Fruit fly (Drosophila melanogaster) whole organism, embryonic: ENCODE data around the gene CG3841.

Experiments
- Atf-2 ChIP-seq: fragments of 200-800 bp; sonication (Bioruptor generic); optimal IDR thresholded peaks from 2 replicates; lab custom pipeline; 2016; ENCODE audit warnings: missing biosample characterization, missing genetic modification characterization
- Atf6 ChIP-seq: fragments of 200-800 bp; sonication (Bioruptor generic); IDR thresholded peaks from 2 replicates; pipeline ENCODE4 v1.3.6; 2022; ENCODE audit warnings: missing biosample characterization, missing genetic modification characterization
- Bgb ChIP-seq: fragments of 200-800 bp; sonication (Bioruptor generic); IDR thresholded peaks from 2 replicates; pipeline ENCODE4 v1.3.6; 2022; ENCODE audit warnings: missing biosample characterization, missing genetic modification characterization; ENCODE audit not compliant: partially characterized antibody
- CG11456 ChIP-seq: fragments of 200-800 bp; sonication (Bioruptor generic); IDR thresholded peaks from 3 replicates; pipeline ENCODE4 v1.3.6; 2022; ENCODE audit warnings: missing biosample characterization, missing genetic modification characterization
- CG13296 ChIP-seq: fragments of 200-800 bp; sonication (Bioruptor generic); optimal IDR thresholded peaks from 3 replicates; lab custom pipeline; 2018; ENCODE audit warnings: missing biosample characterization, mild to moderate bottlenecking, missing genetic modification characterization
- CG14860 ChIP-seq: fragments of 200-800 bp; sonication (Bioruptor generic); IDR thresholded peaks from 3 replicates; pipeline ENCODE4 v1.3.6; 2022; ENCODE audit warnings: missing biosample characterization, missing genetic modification characterization; ENCODE audit not compliant: partially characterized antibody
- CG1603 ChIP-seq: fragments of 200-800 bp; sonication (Bioruptor generic); optimal IDR thresholded peaks from 2 replicates; lab custom pipeline; 2019; ENCODE audit warnings: missing biosample characterization, mild to moderate bottlenecking, missing genetic modification characterization, moderate library complexity
- CG2712 ChIP-seq: fragments of 200-800 bp; optimal IDR thresholded peaks from 3 replicates; lab custom pipeline; 2019; ENCODE audit warnings: missing biosample characterization, mild to moderate bottlenecking, missing genetic modification characterization, moderate library complexity
- CG32767 ChIP-seq: fragments of 200-800 bp; sonication (Bioruptor generic); IDR thresholded peaks from 2 replicates; pipeline ENCODE4 v1.3.6; 2022; ENCODE audit warnings: missing biosample characterization, missing genetic modification characterization
- CG3407 ChIP-seq: fragments of 200-800 bp; sonication (Bioruptor generic); optimal IDR thresholded peaks from 2 replicates; lab custom pipeline; 2018; ENCODE audit warnings: missing biosample characterization, mild to moderate bottlenecking, missing genetic modification characterization
- CG34376 ChIP-seq: fragments of 200-800 bp; sonication (Bioruptor generic); optimal IDR thresholded peaks from 2 replicates; lab custom pipeline; 2018; ENCODE audit warnings: missing biosample characterization, mild to moderate bottlenecking, missing genetic modification characterization
- CG3847 ChIP-seq: fragments of 200-800 bp; sonication (Bioruptor generic); IDR thresholded peaks from 2 replicates; pipeline ENCODE4 v1.3.6; 2022; ENCODE audit warnings: missing biosample characterization, missing genetic modification characterization
- CG4820 ChIP-seq: fragments of 200-800 bp; sonication (Bioruptor generic); optimal IDR thresholded peaks from 3 replicates; lab custom pipeline; 2016; ENCODE audit warnings: missing biosample characterization, missing genetic modification characterization
- CG7963 ChIP-seq: fragments of 200-800 bp; sonication (Bioruptor generic); IDR thresholded peaks from 3 replicates; pipeline ENCODE4 v1.3.6; 2022; ENCODE audit warnings: missing biosample characterization, missing genetic modification characterization; ENCODE audit not compliant: partially characterized antibody
- CTCF ChIP-seq: fragments of 200-800 bp; sonication (Bioruptor generic); optimal IDR thresholded peaks from 2 replicates; lab custom pipeline; 2017; ENCODE audit warnings: missing biosample characterization, mild to moderate bottlenecking, missing genetic modification characterization, moderate library complexity
- Ets97D ChIP-seq: fragments of 200-800 bp; sonication (Bioruptor generic); optimal IDR thresholded peaks from 3 replicates; lab custom pipeline; 2016; ENCODE audit warnings: missing biosample characterization, missing genetic modification characterization
- Gug ChIP-seq: fragments of 200-800 bp; sonication (Bioruptor generic); IDR thresholded peaks from 4 replicates; pipeline ENCODE4 v1.3.6; 2022; ENCODE audit warnings: missing biosample characterization, missing genetic modification characterization
- H15 ChIP-seq: fragments of 200-800 bp; sonication (Bioruptor generic); IDR thresholded peaks from 3 replicates; pipeline ENCODE4 v1.3.6; 2022; ENCODE audit warnings: missing biosample characterization, missing genetic modification characterization
- HLHmδ ChIP-seq: fragments of 200-800 bp; sonication (Bioruptor generic); optimal IDR thresholded peaks from 2 replicates; lab custom pipeline; 2018; ENCODE audit warnings: missing biosample characterization, mild to moderate bottlenecking, missing genetic modification characterization, moderate library complexity
- HmgZ ChIP-seq: fragments of 200-800 bp; sonication (Bioruptor generic); optimal IDR thresholded peaks from 2 replicates; lab custom pipeline; 2018; ENCODE audit warnings: missing biosample characterization, mild to moderate bottlenecking, missing genetic modification characterization
- Med ChIP-seq: fragments of 200-800 bp; sonication (Bioruptor generic); peaks from one replicate; lab custom pipeline; 2016; ENCODE audit warnings: missing biosample characterization, missing genetic modification characterization, mild to moderate bottlenecking, inconsistent platforms, moderate library complexity
- Optix ChIP-seq: fragments of 200-800 bp; sonication (Bioruptor generic); IDR thresholded peaks from 3 replicates; pipeline ENCODE4 v1.3.6; 2022; ENCODE audit warnings: missing biosample characterization, missing genetic modification characterization
- Pdp1 ChIP-seq, 2 experiments: fragments of 200-800 bp; sonication (Bioruptor generic); optimal IDR thresholded peaks; 3 replicates each; lab custom pipeline; 2016; ENCODE audit warnings: missing biosample characterization in 2 of 2, missing genetic modification characterization in 2 of 2, mild to moderate bottlenecking in 1 of 2, moderate library complexity in 1 of 2
- Usf ChIP-seq: fragments of 200-800 bp; sonication (Bioruptor generic); optimal IDR thresholded peaks from 2 replicates; lab custom pipeline; 2017; ENCODE audit warnings: missing genotype, missing biosample characterization, missing genetic modification characterization
- ci ChIP-seq: fragments of 200-800 bp; sonication (Bioruptor generic); IDR thresholded peaks from 3 replicates; pipeline ENCODE4 v1.3.6; 2022; ENCODE audit warnings: missing biosample characterization, missing genetic modification characterization
- dimm ChIP-seq: fragments of 200-800 bp; sonication (Bioruptor generic); IDR thresholded peaks from 2 replicates; pipeline ENCODE4 v1.3.6; 2022; ENCODE audit warnings: missing biosample characterization, missing genetic modification characterization
- dmrt11E ChIP-seq: fragments of 200-800 bp; sonication (Bioruptor generic); optimal IDR thresholded peaks from 3 replicates; lab custom pipeline; 2018; ENCODE audit warnings: missing biosample characterization, mild to moderate bottlenecking, missing genetic modification characterization, moderate library complexity
- eyg ChIP-seq: fragments of 200-800 bp; sonication (Bioruptor generic); optimal IDR thresholded peaks from 3 replicates; lab custom pipeline; 2016; ENCODE audit warnings: missing biosample characterization, missing genetic modification characterization
- grn ChIP-seq: fragments of 200-800 bp; sonication (Bioruptor generic); optimal IDR thresholded peaks from 3 replicates; lab custom pipeline; 2017; ENCODE audit warnings: missing biosample characterization, missing genetic modification characterization
- h ChIP-seq: fragments of >200 bp; optimal IDR thresholded peaks from 2 replicates; lab custom pipeline; 2017
- insv ChIP-seq, 2 experiments: fragments of 200-800 bp; sonication (Bioruptor generic); optimal IDR thresholded peaks; 3 replicates each; lab custom pipeline; 2016 to 2018; ENCODE audit warnings: missing biosample characterization in 2 of 2, missing genetic modification characterization in 2 of 2
- mirr ChIP-seq: fragments of 200-800 bp; sonication (Bioruptor generic); optimal IDR thresholded peaks from 3 replicates; lab custom pipeline; 2018; ENCODE audit warnings: missing biosample characterization, mild to moderate bottlenecking, missing genetic modification characterization
- pb ChIP-seq: fragments of 200-800 bp; sonication (Bioruptor generic); optimal IDR thresholded peaks from 3 replicates; lab custom pipeline; 2016; ENCODE audit warnings: missing biosample characterization, missing genetic modification characterization
- repo ChIP-seq: fragments of 200-800 bp; sonication (Bioruptor generic); optimal IDR thresholded peaks from 2 replicates; lab custom pipeline; 2016; ENCODE audit warnings: missing biosample characterization, missing genetic modification characterization
- scrt ChIP-seq: fragments of 200-800 bp; sonication (Bioruptor generic); optimal IDR thresholded peaks from 2 replicates; lab custom pipeline; 2018; ENCODE audit warnings: missing biosample characterization, mild to moderate bottlenecking, missing genetic modification characterization, moderate library complexity
- sens-2 ChIP-seq: fragments of 200-800 bp; sonication (Bioruptor generic); IDR thresholded peaks from 2 replicates; pipeline ENCODE4 v1.3.6; 2022; ENCODE audit warnings: missing biosample characterization, missing genetic modification characterization
- stwl ChIP-seq: fragments of 200-800 bp; sonication (Bioruptor generic); optimal IDR thresholded peaks from 3 replicates; lab custom pipeline; 2018; ENCODE audit warnings: missing biosample characterization, mild to moderate bottlenecking, missing genetic modification characterization, moderate library complexity
- sug ChIP-seq: fragments of 200-800 bp; optimal IDR thresholded peaks from 2 replicates; lab custom pipeline; 2019; ENCODE audit warnings: missing biosample characterization, mild to moderate bottlenecking, missing genetic modification characterization, moderate library complexity
- tgo ChIP-seq: fragments of 200-800 bp; sonication (Bioruptor generic); IDR thresholded peaks from 3 replicates; pipeline ENCODE4 v1.3.6; 2022; ENCODE audit warnings: missing biosample characterization, missing genetic modification characterization
- ttk ChIP-seq: fragments of 200-800 bp; sonication (Bioruptor generic); IDR thresholded peaks from 2 replicates; pipeline ENCODE4 v2.1.2; 2022; ENCODE audit warnings: missing biosample characterization, missing genetic modification characterization
- vvl ChIP-seq: fragments of 200-800 bp; sonication (Bioruptor generic); IDR thresholded peaks from 2 replicates; pipeline ENCODE4 v1.3.6; 2022; ENCODE audit warnings: missing biosample characterization, missing genetic modification characterization
- zen2 ChIP-seq: fragments of 200-800 bp; sonication (Bioruptor generic); IDR thresholded peaks from 3 replicates; pipeline ENCODE4 v1.3.6; 2022; ENCODE audit warnings: missing biosample characterization, missing genetic modification characterization; ENCODE audit not compliant: partially characterized antibody
- zfh1 ChIP-seq: fragments of 200-800 bp; sonication (Bioruptor generic); IDR thresholded peaks from 3 replicates; pipeline ENCODE4 v1.3.6; 2022; ENCODE audit warnings: missing biosample characterization, missing genetic modification characterization
- zfh2 ChIP-seq: fragments of 200-800 bp; sonication (Bioruptor generic); optimal IDR thresholded peaks from 2 replicates; lab custom pipeline; 2016; ENCODE audit warnings: missing biosample characterization, missing genetic modification characterization

The CG3841 gene

DNA sequence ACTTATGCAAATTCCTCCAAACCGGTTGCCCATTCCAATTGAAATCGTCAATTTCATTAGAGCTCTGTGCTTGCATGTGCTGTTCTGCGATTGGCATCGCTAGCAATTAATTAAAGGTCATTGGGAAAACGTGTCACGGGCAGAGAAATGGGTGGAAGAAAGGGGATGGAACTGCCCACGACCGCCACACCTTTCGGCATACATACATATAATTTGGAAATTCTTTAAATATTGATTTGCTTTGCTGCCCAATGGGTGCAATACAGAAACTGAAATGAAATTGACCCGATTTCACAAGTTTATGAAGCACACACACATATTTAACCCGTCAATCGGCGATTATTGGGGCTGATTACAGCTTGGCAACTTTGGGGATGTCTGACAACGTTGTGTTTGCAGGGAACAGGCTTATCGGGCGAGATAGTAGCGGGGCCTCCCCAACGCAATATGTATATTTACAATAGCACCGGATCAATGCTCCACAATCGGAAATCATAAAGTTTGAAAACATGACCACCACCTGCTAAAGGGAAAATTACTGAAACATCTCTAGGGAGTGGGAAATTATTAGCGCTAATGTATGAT, 25.5 kb downstream of the CG3841 start (continued):
- TF ChIP-seq Optix (GFP tag; lab: Robert Waterston, UW) (no peak), CG13296 (no peak), Usf (GFP tag; lab: Kevin White, UChicago) (no peak), HLHmδ (GFP tag; lab: Kevin White, UChicago) (no peak), pb (GFP tag; lab: Kevin White, UChicago) (no peak), dimm (GFP tag; lab: Robert Waterston, UW) (no peak), Gug (GFP tag; lab: Robert Waterston, UW) (no peak), sens-2 (no peak), tgo (GFP tag; lab: Robert Waterston, UW) (no peak), scrt (GFP tag; lab: Kevin White, UChicago) (no peak), H15 (GFP tag; lab: Robert Waterston, UW) (no peak), zen2 (GFP tag; lab: Robert Waterston, UW) (no peak), ttk (no peak), CTCF (no peak), mirr (GFP tag; lab: Kevin White, UChicago) (peak; percentile 77), vvl (no peak; the same call in 1 of the 2 replicates), CG2712 (tag; lab: Kevin White, UChicago) (no peak), grn (GFP tag; lab: Kevin White, UChicago) (peak; percentile 58), Pdp1 (GFP tag; optimal IDR thresholded peaks at IDR 0.05; lab: Kevin White, UChicago) (no peak), HmgZ (peak; percentile 6), h (lab: Kevin White, UChicago) (no peak), CG1603 (peak; percentile 3), CG7963 (GFP tag; lab: Robert Waterston, UW) (no peak), CG34376 (GFP tag; lab: Kevin White, UChicago) (peak; percentile 57), CG14860 (GFP tag; lab: Robert Waterston, UW) (no peak), sug (peak; percentile 83), CG32767 (GFP tag; lab: Robert Waterston, UW) (no peak), CG3407 (GFP tag; lab: Kevin White, UChicago) (no peak), Atf-2 (GFP tag; lab: Kevin White, UChicago) (no peak), Atf6 (GFP tag; lab: Robert Waterston, UW) (0 out of 2 replicates have a peak, but pooled peaks have one; percentile 10), zfh1 (GFP tag; lab: Robert Waterston, UW) (no peak), ci (GFP tag; lab: Robert Waterston, UW) (peak; percentile 42; the same call in 1 of the 3 replicates), CG3847 (no peak)
- TF ChIP-seq, all 482 proteins: peak for 13

DNA sequence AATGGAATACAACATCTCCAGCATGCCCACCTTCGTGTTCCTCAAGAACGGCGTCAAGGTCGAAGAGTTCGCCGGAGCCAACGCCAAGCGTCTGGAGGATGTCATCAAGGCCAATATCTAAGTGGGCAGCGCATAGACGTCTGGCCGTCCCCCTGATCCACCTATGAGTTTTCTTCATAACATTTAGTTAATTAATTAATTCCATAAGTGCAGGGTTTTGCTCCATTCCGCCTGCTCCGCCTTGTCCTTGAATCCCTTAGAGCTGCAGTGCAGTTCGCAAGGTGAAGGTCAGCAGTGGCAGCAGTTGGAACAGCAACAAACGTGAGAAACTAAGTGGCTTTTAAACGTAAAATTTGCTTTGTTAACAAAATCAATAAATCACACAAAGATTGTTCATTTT, 26.3 kb downstream of the CG3841 start:
- no peak for TF ChIP-seq Ets97D (GFP tag; lab: Kevin White, UChicago)
- TF ChIP-seq CG4820, result no peak
- TF ChIP-seq repo (GFP tag; lab: Kevin White, UChicago), result no peak
- TF ChIP-seq eyg, result no peak
- TF ChIP-seq ci (GFP tag; lab: Robert Waterston, UW), result no peak
- no peak for TF ChIP-seq H15 (GFP tag; lab: Robert Waterston, UW)
- TF ChIP-seq HmgZ, result no peak
- no peak for TF ChIP-seq CG11456
- peak; percentile 6; the same call in 1 of the 2 replicates for TF ChIP-seq Bgb
- TF ChIP-seq insv (GFP tag; optimal IDR thresholded peaks at IDR 0.05; lab: Kevin White, UChicago), result no peak
- TF ChIP-seq zfh2 (GFP tag; lab: Kevin White, UChicago), result no peak
- TF ChIP-seq dmrt11E (tag; lab: Kevin White, UChicago), result no peak
- peak; percentile 65 for TF ChIP-seq Med (GFP tag; lab: Kevin White, UChicago)
- no peak for TF ChIP-seq stwl (tag; lab: Kevin White, UChicago)
- no peak for TF ChIP-seq CG32767 (GFP tag; lab: Robert Waterston, UW)
- TF ChIP-seq zen2 (GFP tag; lab: Robert Waterston, UW), result no peak
